Worm (Caenorhabditis elegans) whole organism, early embryonic: ENCODE results near the gene R10H1.1.

Experiments
- B0310.2 ChIP-seq: sonication (generic microtip); optimal IDR thresholded peaks from 2 replicates; lab custom pipeline; 2016; ENCODE audit warnings: mild to moderate bottlenecking, missing genetic modification characterization, missing compliant biosample characterization
- ama-1 ChIP-seq: fragments of 150-350 bp; optimal IDR thresholded peaks from 2 replicates; lab custom pipeline; 2014
- ceh-36 ChIP-seq: sonication (generic microtip); optimal IDR thresholded peaks from 2 replicates; lab custom pipeline; 2016; ENCODE audit warnings: missing genetic modification characterization, inconsistent platforms, missing compliant biosample characterization
- ets-7 ChIP-seq: sonication (generic microtip); optimal IDR thresholded peaks from 2 replicates; lab custom pipeline; 2016; ENCODE audit warnings: missing genotype, missing genetic modification characterization, missing compliant biosample characterization
- flt-1 ChIP-seq: fragments of 200-800 bp; sonication (Bioruptor generic); IDR thresholded peaks from 2 replicates; pipeline ENCODE4 v1.3.6; 2022; ENCODE audit warnings: missing genetic modification characterization, missing compliant biosample characterization
- scrt-1 ChIP-seq: fragments of 200-800 bp; sonication (Bioruptor generic); IDR thresholded peaks from 2 replicates; pipeline ENCODE4 v1.3.6; 2022; ENCODE audit warnings: missing genetic modification characterization, missing compliant biosample characterization
- tbx-11 ChIP-seq: fragments of 200-800 bp; sonication (Bioruptor generic); IDR thresholded peaks from 2 replicates; pipeline ENCODE4 v1.3.6; 2022; ENCODE audit warnings: missing genetic modification characterization, missing compliant biosample characterization
- tra-4 ChIP-seq: sonication (generic microtip); optimal IDR thresholded peaks from 2 replicates; lab custom pipeline; 2017; ENCODE audit warnings: missing genetic modification characterization, missing compliant biosample characterization

DNA sequence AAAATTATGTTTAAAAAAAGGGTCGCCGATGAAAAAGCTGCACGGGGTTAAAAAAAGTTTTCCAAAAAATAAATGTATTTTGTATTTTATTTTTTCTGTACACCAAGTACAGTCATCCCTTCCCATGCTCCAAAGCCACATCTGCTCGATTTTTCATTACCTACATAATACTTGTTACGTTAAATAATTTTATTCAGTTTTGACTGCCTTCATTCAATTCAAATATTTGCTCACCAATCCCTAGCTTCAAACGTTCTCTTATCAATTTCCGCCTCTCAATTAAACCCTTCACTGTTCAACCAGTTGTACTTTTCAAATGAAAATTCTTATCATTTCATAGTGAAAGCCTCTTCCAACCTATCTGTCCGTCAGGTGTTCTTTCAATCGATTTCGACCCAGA, at the start of gene R10H1.1:
- TF ChIP-seq flt-1: no peak
- TF ChIP-seq tbx-11 (GFP tag; lab: Robert Waterston, UW): no peak
- TF ChIP-seq ama-1: no peak
- no peak for TF ChIP-seq tra-4 (tag; lab: Kevin White, UChicago)
- no peak for TF ChIP-seq ceh-36
- no peak for TF ChIP-seq B0310.2
- TF ChIP-seq ets-7: no peak
- no peak for TF ChIP-seq scrt-1 (GFP tag; lab: Robert Waterston, UW)
